Fruit fly (Drosophila melanogaster): Measurements from ENCODE around the gene CG31975.

The CG31975 gene

DNA sequence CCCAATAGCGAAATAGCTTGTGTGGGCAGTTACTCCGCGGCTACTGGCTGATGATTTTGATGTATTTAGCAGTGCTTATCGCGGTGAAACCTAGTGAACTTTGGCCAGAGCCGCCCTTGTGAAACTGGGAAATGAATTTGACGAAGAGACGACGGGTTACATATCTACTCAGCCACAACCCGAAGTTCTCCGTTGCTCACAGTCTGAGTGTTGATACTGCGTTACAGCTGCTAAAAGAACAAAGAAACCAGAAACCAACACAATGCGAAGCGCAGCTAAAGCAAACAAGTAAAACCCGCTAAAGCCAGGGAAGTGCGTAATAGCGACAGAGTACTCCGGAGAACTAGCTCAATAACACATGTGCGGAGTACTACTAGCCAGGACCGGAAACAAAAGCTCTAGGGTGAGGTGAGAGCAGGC is 12.5 kb downstream of the CG31975 start (continued):
- TF ChIP-seq Xrp1 (GFP tag; IDR thresholded peaks at IDR 0.05): no peak
- TF ChIP-seq CG3407 (GFP tag; optimal IDR thresholded peaks at IDR 0.05): no peak
- TF ChIP-seq emc (GFP tag; optimal IDR thresholded peaks at IDR 0.05): no peak
- TF ChIP-seq dan (GFP tag; IDR thresholded peaks at IDR 0.05): no peak
- no peak for TF ChIP-seq CG6689 (GFP tag; IDR thresholded peaks at IDR 0.05)
- TF ChIP-seq Nf-YA (GFP tag; IDR thresholded peaks at IDR 0.05): no peak
- no peak for TF ChIP-seq pb (GFP tag; optimal IDR thresholded peaks at IDR 0.05)
- no peak for TF ChIP-seq pum (GFP tag; optimal IDR thresholded peaks at IDR 0.05)
- TF ChIP-seq CG9437 (GFP tag; optimal IDR thresholded peaks at IDR 0.05): no peak
- no peak for TF ChIP-seq Rx (GFP tag; IDR thresholded peaks at IDR 0.05)
- no peak for TF ChIP-seq HmgD (GFP tag; optimal IDR thresholded peaks at IDR 0.05)
- no peak for TF ChIP-seq CG7786 (GFP tag; optimal IDR thresholded peaks at IDR 0.05)
- peak; percentile 28 for TF ChIP-seq Hmr (GFP tag; optimal IDR thresholded peaks at IDR 0.05)
- TF ChIP-seq oc (tag; optimal IDR thresholded peaks at IDR 0.05): no peak
- no peak for TF ChIP-seq CG17361 (GFP tag; IDR thresholded peaks at IDR 0.05)
- no peak for TF ChIP-seq CrebB (tag; optimal IDR thresholded peaks at IDR 0.05)
- TF ChIP-seq lilli (GFP tag; optimal IDR thresholded peaks at IDR 0.05): no peak
- TF ChIP-seq CG17328 (GFP tag; IDR thresholded peaks at IDR 0.05): no peak
- TF ChIP-seq CG12769 (tag; optimal IDR thresholded peaks at IDR 0.05): peak; percentile 20
- no peak; the same call in 2 of the 3 replicates for TF ChIP-seq dysf (GFP tag; IDR thresholded peaks at IDR 0.05)
- TF ChIP-seq CG3847 (GFP tag; IDR thresholded peaks at IDR 0.05): no peak
- TF ChIP-seq CkIIα-i1 (GFP tag; IDR thresholded peaks at IDR 0.05): no peak
- peak; percentile 3 for TF ChIP-seq CG33213 (GFP tag; optimal IDR thresholded peaks at IDR 0.05)
- no peak for TF ChIP-seq croc (GFP tag; conservative IDR thresholded peaks at IDR 0.05)
- no peak for TF ChIP-seq cg (GFP tag; optimal IDR thresholded peaks at IDR 0.05)
- TF ChIP-seq Side (GFP tag; optimal IDR thresholded peaks at IDR 0.05): no peak
- TF ChIP-seq Ssrp (tag; optimal IDR thresholded peaks at IDR 0.05): no peak
- TF ChIP-seq sug (tag; optimal IDR thresholded peaks at IDR 0.05): no peak
- TF ChIP-seq CG2199 (GFP tag; IDR thresholded peaks at IDR 0.05): 0 out of 3 replicates have a peak, but pooled peaks have one; percentile 54
- no peak for TF ChIP-seq CG7987 (GFP tag; optimal IDR thresholded peaks at IDR 0.05)
- peak; percentile 40 for TF ChIP-seq CG13624 (GFP tag; optimal IDR thresholded peaks at IDR 0.05)
- peak; percentile 49 for TF ChIP-seq CG13894 (tag; optimal IDR thresholded peaks at IDR 0.05)
- TF ChIP-seq bowl (GFP tag; IDR thresholded peaks at IDR 0.05): no peak
- TF ChIP-seq CG11504 (tag; optimal IDR thresholded peaks at IDR 0.05): no peak
- no peak for TF ChIP-seq Dek (tag; optimal IDR thresholded peaks at IDR 0.05)
- no peak for TF ChIP-seq CG13123 (GFP tag; optimal IDR thresholded peaks at IDR 0.05)
- TF ChIP-seq CG6654 (GFP tag; optimal IDR thresholded peaks at IDR 0.05): no peak
- no peak for TF ChIP-seq tna (GFP tag; IDR thresholded peaks at IDR 0.05; ENCODE audit: partially characterized antibody)
- no peak for TF ChIP-seq CG4854 (GFP tag; optimal IDR thresholded peaks at IDR 0.05)
- peak; percentile 16; the same call in 1 of the 3 replicates for TF ChIP-seq Dbx (GFP tag; IDR thresholded peaks at IDR 0.05)
- TF ChIP-seq Oaz (GFP tag; IDR thresholded peaks at IDR 0.05): no peak
- no peak for TF ChIP-seq ttk (GFP tag; IDR thresholded peaks at IDR 0.05)
- no peak for TF ChIP-seq CG6272 (GFP tag; IDR thresholded peaks at IDR 0.05)
- 0 out of 3 replicates have a peak, but pooled peaks have one; percentile 8 for TF ChIP-seq otp (GFP tag; IDR thresholded peaks at IDR 0.05)
- no peak for TF ChIP-seq Dll (GFP tag; IDR thresholded peaks at IDR 0.05; ENCODE audit: partially characterized antibody)
- TF ChIP-seq mld (GFP tag; IDR thresholded peaks at IDR 0.05; ENCODE audit: partially characterized antibody): no peak
- no peak for TF ChIP-seq ind (GFP tag; optimal IDR thresholded peaks at IDR 0.05)
- no peak for TF ChIP-seq sima (GFP tag; optimal IDR thresholded peaks at IDR 0.05)
- TF ChIP-seq CG18764 (GFP tag; optimal IDR thresholded peaks at IDR 0.05): no peak
- TF ChIP-seq CG3163 (GFP tag; optimal IDR thresholded peaks at IDR 0.05): no peak
- no peak for TF ChIP-seq lola (GFP tag; optimal IDR thresholded peaks at IDR 0.05)
- 0 out of 2 replicates have a peak, but pooled peaks have one; percentile 20 for TF ChIP-seq CG14014 (GFP tag; IDR thresholded peaks at IDR 0.05)
